Worm (Caenorhabditis elegans) whole organism, L4/young adult: Measurements from ENCODE around the gene pes-8.

Experiments used
- W03F9.2 ChIP-seq: fragments of 150-350 bp; optimal IDR thresholded peaks from 2 replicates; lab custom pipeline; 2014; ENCODE audit warnings: missing biosample characterization, missing genetic modification characterization
- dao-5 ChIP-seq: sonication (generic microtip); optimal IDR thresholded peaks from 2 replicates; lab custom pipeline; 2016; ENCODE audit warnings: missing genotype, missing genetic modification characterization, moderate library complexity, missing compliant biosample characterization
- him-1 ChIP-seq: sonication (generic microtip); optimal IDR thresholded peaks from 2 replicates; lab custom pipeline; 2016; ENCODE audit warnings: missing genotype, missing genetic modification reagents, missing genetic modification characterization, missing compliant biosample characterization

DNA sequence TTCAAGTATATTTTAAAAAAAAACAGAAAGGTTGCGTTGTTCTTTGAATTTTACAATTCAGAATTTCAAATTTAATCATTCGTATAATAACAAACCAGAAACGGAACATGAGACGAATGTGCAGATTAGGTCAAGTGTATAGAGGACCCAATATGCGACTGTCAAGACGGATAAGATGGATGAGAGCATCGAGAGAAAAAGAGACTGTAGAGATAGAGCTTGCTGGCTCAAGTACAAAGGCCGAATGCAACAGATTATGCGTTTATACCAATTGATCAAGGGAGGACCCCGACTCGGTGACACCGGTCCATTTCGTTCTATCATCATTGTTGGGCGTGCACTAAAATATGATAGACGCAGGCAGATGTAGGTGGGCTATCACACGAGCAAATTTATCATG is 21.3 kb upstream of the pes-8 start:
- TF ChIP-seq him-1 (no peak), dao-5 (tag; lab: Kevin White, UChicago) (no peak), W03F9.2 (tag; lab: Kevin White, UChicago) (no peak)
